Worm (Caenorhabditis elegans): ENCODE results near the gene Y57A10A.29.

- no peak for TF ChIP-seq ztf-23 (GFP tag; IDR thresholded peaks at IDR 0.05)
- TF ChIP-seq klf-2 (GFP tag; conservative IDR thresholded peaks at IDR 0.05): no peak
- TF ChIP-seq ztf-29 (GFP tag; IDR thresholded peaks at IDR 0.05): no peak
- TF ChIP-seq flt-1 (GFP tag; IDR thresholded peaks at IDR 0.05): no peak
- no peak for TF ChIP-seq med-1 (GFP tag; optimal IDR thresholded peaks at IDR 0.05; ENCODE audit: insufficient read depth)
- TF ChIP-seq cog-1 (tag; optimal IDR thresholded peaks at IDR 0.05): no peak
- TF ChIP-seq ref-1 (GFP tag; conservative IDR thresholded peaks at IDR 0.05): no peak
- TF ChIP-seq tab-1 (GFP tag; IDR thresholded peaks at IDR 0.05): no peak
Observed at ce11 chrII:12309614-12310013, 30.3 kb downstream of the Y57A10A.29 start, which contains the start of gene C50E10.2.
